Fruit fly (Drosophila melanogaster) whole organism, embryonic: ENCODE measurements around the gene peng.

ENCODE experiments used
- Aef1 ChIP-seq: fragments of 200-800 bp; sonication (Bioruptor generic); IDR thresholded peaks from 3 replicates; pipeline ENCODE4 v1.3.6; 2022; ENCODE audit warnings: missing biosample characterization, missing genetic modification characterization
- Atf6 ChIP-seq: fragments of 200-800 bp; sonication (Bioruptor generic); IDR thresholded peaks from 2 replicates; pipeline ENCODE4 v1.3.6; 2022; ENCODE audit warnings: missing biosample characterization, missing genetic modification characterization
- BtbVII ChIP-seq: fragments of 200-800 bp; sonication (Bioruptor generic); optimal IDR thresholded peaks from 3 replicates; lab custom pipeline; 2017; ENCODE audit warnings: missing biosample characterization, mild to moderate bottlenecking, missing genetic modification characterization
- Bteb2 ChIP-seq: fragments of 200-800 bp; sonication (Bioruptor generic); optimal IDR thresholded peaks from 2 replicates; lab custom pipeline; 2016; ENCODE audit warnings: missing biosample characterization, missing genetic modification characterization
- CG1024 ChIP-seq: fragments of 200-800 bp; sonication (Bioruptor generic); IDR thresholded peaks from 2 replicates; pipeline ENCODE4 v1.3.6; 2022; ENCODE audit warnings: missing biosample characterization, missing genetic modification characterization
- CG10267 ChIP-seq: fragments of 200-800 bp; sonication (Bioruptor generic); optimal IDR thresholded peaks from 2 replicates; lab custom pipeline; 2018; ENCODE audit warnings: missing biosample characterization, mild to moderate bottlenecking, missing genetic modification characterization, moderate library complexity
- CG11504 ChIP-seq: fragments of 200-800 bp; sonication (Bioruptor generic); optimal IDR thresholded peaks from 3 replicates; lab custom pipeline; 2019; ENCODE audit warnings: missing biosample characterization, mild to moderate bottlenecking, missing genetic modification characterization, moderate library complexity
- CG13424 ChIP-seq: fragments of 200-800 bp; sonication (Bioruptor generic); optimal IDR thresholded peaks from 2 replicates; lab custom pipeline; 2019; ENCODE audit warnings: missing biosample characterization, mild to moderate bottlenecking, missing genetic modification characterization, moderate library complexity
- CG15011 ChIP-seq: fragments of 200-800 bp; sonication (Bioruptor generic); optimal IDR thresholded peaks from 3 replicates; lab custom pipeline; 2018; ENCODE audit warnings: missing biosample characterization, mild to moderate bottlenecking, missing genetic modification characterization
- CG15479 ChIP-seq: fragments of 200-800 bp; sonication (Bioruptor generic); optimal IDR thresholded peaks from 3 replicates; lab custom pipeline; 2019; ENCODE audit warnings: missing biosample characterization, mild to moderate bottlenecking, missing genetic modification characterization, moderate library complexity
- CG15696 ChIP-seq: fragments of 200-800 bp; sonication (Bioruptor generic); optimal IDR thresholded peaks from 2 replicates; lab custom pipeline; 2019; ENCODE audit warnings: missing biosample characterization, mild to moderate bottlenecking, missing genetic modification characterization, moderate library complexity
- CG17328 ChIP-seq: fragments of 200-800 bp; sonication (Bioruptor generic); IDR thresholded peaks from 2 replicates; pipeline ENCODE4 v1.3.6; 2022; ENCODE audit warnings: missing biosample characterization, missing genetic modification characterization
- CG17361 ChIP-seq: fragments of 200-800 bp; sonication (Bioruptor generic); IDR thresholded peaks from 3 replicates; pipeline ENCODE4 v1.3.6; 2022; ENCODE audit warnings: missing biosample characterization, missing genetic modification characterization
- CG2199 ChIP-seq: fragments of 200-800 bp; sonication (Bioruptor generic); IDR thresholded peaks from 3 replicates; pipeline ENCODE4 v1.3.6; 2022; ENCODE audit warnings: missing biosample characterization, missing genetic modification characterization
- CG30403 ChIP-seq: fragments of 200-800 bp; sonication (Bioruptor generic); optimal IDR thresholded peaks from 3 replicates; lab custom pipeline; 2016; ENCODE audit warnings: missing biosample characterization, missing genetic modification characterization
- CG31441 ChIP-seq: fragments of 200-800 bp; sonication (Bioruptor generic); IDR thresholded peaks from 2 replicates; pipeline ENCODE4 v1.3.6; 2022; ENCODE audit warnings: missing biosample characterization, missing genetic modification characterization
- CG34422 ChIP-seq: fragments of 200-800 bp; sonication (Bioruptor generic); IDR thresholded peaks from 3 replicates; pipeline ENCODE4 v1.3.6; 2022; ENCODE audit warnings: missing biosample characterization, missing genetic modification characterization
- CG3995 ChIP-seq: fragments of 200-800 bp; sonication (Bioruptor generic); optimal IDR thresholded peaks from 3 replicates; lab custom pipeline; 2016; ENCODE audit warnings: missing biosample characterization, missing genetic modification characterization
- CG42726 ChIP-seq: fragments of 200-800 bp; sonication (Bioruptor generic); IDR thresholded peaks from 2 replicates; pipeline ENCODE4 v1.3.6; 2022; ENCODE audit warnings: missing biosample characterization, missing genetic modification characterization; ENCODE audit not compliant: partially characterized antibody
- CG4730 ChIP-seq: fragments of 200-800 bp; sonication (Bioruptor generic); IDR thresholded peaks from 2 replicates; pipeline ENCODE4 v1.3.6; 2022; ENCODE audit warnings: missing biosample characterization, missing genetic modification characterization
- CG5953 ChIP-seq: fragments of 200-800 bp; sonication (Bioruptor generic); IDR thresholded peaks from 2 replicates; pipeline ENCODE4 v1.3.6; 2022; ENCODE audit warnings: missing biosample characterization, missing genetic modification characterization
- CG6683 ChIP-seq: fragments of 200-800 bp; sonication (Bioruptor generic); optimal IDR thresholded peaks from 2 replicates; lab custom pipeline; 2017; ENCODE audit warnings: missing biosample characterization, mild to moderate bottlenecking, missing genetic modification characterization, missing genetic modification reagents
- CG6689 ChIP-seq: fragments of 200-800 bp; sonication (Bioruptor generic); IDR thresholded peaks from 2 replicates; pipeline ENCODE4 v1.3.6; 2022; ENCODE audit warnings: missing biosample characterization, missing genetic modification characterization
- CG7556 ChIP-seq: fragments of 200-800 bp; sonication (Bioruptor generic); optimal IDR thresholded peaks from 2 replicates; lab custom pipeline; 2017; ENCODE audit warnings: missing biosample characterization, mild to moderate bottlenecking, missing genetic modification characterization
- CG7963 ChIP-seq: fragments of 200-800 bp; sonication (Bioruptor generic); IDR thresholded peaks from 3 replicates; pipeline ENCODE4 v1.3.6; 2022; ENCODE audit warnings: missing biosample characterization, missing genetic modification characterization; ENCODE audit not compliant: partially characterized antibody
- CG9215 ChIP-seq: fragments of 200-800 bp; sonication (Bioruptor generic); IDR thresholded peaks from 2 replicates; pipeline ENCODE4 v1.3.6; 2022; ENCODE audit warnings: missing biosample characterization, missing genetic modification characterization
- Camta ChIP-seq: fragments of 200-800 bp; sonication (Bioruptor generic); optimal IDR thresholded peaks from 2 replicates; lab custom pipeline; 2016; ENCODE audit warnings: missing biosample characterization, missing genetic modification characterization
- Elba2 ChIP-seq: fragments of 200-800 bp; sonication (Bioruptor generic); optimal IDR thresholded peaks from 3 replicates; lab custom pipeline; 2016; ENCODE audit warnings: missing biosample characterization, missing genetic modification characterization
- Fer1 ChIP-seq: fragments of 200-800 bp; sonication (Bioruptor generic); optimal IDR thresholded peaks from 2 replicates; lab custom pipeline; 2017; ENCODE audit warnings: missing biosample characterization, mild to moderate bottlenecking, missing genetic modification characterization
- Fer2 ChIP-seq: fragments of 200-800 bp; sonication (Bioruptor generic); optimal IDR thresholded peaks from 2 replicates; lab custom pipeline; 2018; ENCODE audit warnings: missing biosample characterization, mild to moderate bottlenecking, missing genetic modification characterization, moderate library complexity
- HmgZ ChIP-seq: fragments of 200-800 bp; sonication (Bioruptor generic); optimal IDR thresholded peaks from 2 replicates; lab custom pipeline; 2018; ENCODE audit warnings: missing biosample characterization, mild to moderate bottlenecking, missing genetic modification characterization
- Max ChIP-seq: fragments of 200-800 bp; sonication (Bioruptor generic); optimal IDR thresholded peaks from 2 replicates; lab custom pipeline; 2016; ENCODE audit warnings: missing biosample characterization, mild to moderate bottlenecking, missing genetic modification characterization
- NC2β ChIP-seq: fragments of 200-800 bp; sonication (Bioruptor generic); optimal IDR thresholded peaks from 2 replicates; lab custom pipeline; 2016; ENCODE audit warnings: missing biosample characterization, missing genetic modification characterization
- Poxn ChIP-seq: fragments of 200-800 bp; sonication (Bioruptor generic); IDR thresholded peaks from 2 replicates; pipeline ENCODE4 v1.3.6; 2022; ENCODE audit warnings: missing biosample characterization, missing genetic modification characterization
- Scr ChIP-seq: fragments of 200-800 bp; sonication (Bioruptor generic); IDR thresholded peaks from 2 replicates; pipeline ENCODE4 v1.3.6; 2022; ENCODE audit warnings: missing biosample characterization, missing genetic modification characterization; ENCODE audit not compliant: partially characterized antibody
- Sox100B ChIP-seq: fragments of 200-800 bp; sonication (Bioruptor generic); optimal IDR thresholded peaks from 3 replicates; lab custom pipeline; 2018; ENCODE audit warnings: missing biosample characterization, mild to moderate bottlenecking, missing genetic modification characterization
- Taf1 ChIP-seq: fragments of 200-800 bp; sonication (Bioruptor generic); IDR thresholded peaks from 2 replicates; pipeline ENCODE4 v1.3.6; 2022; ENCODE audit warnings: missing biosample characterization, missing genetic modification characterization
- al ChIP-seq: fragments of 200-800 bp; sonication (Bioruptor generic); IDR thresholded peaks from 2 replicates; pipeline ENCODE4 v1.3.6; 2022; ENCODE audit warnings: missing biosample characterization, missing genetic modification characterization
- bcd ChIP-seq: fragments of 200-800 bp; sonication (Bioruptor generic); optimal IDR thresholded peaks from 2 replicates; lab custom pipeline; 2017; ENCODE audit warnings: missing biosample characterization, mild to moderate bottlenecking, missing genetic modification characterization
- crol ChIP-seq: fragments of 200-800 bp; sonication (Bioruptor generic); IDR thresholded peaks from 2 replicates; pipeline ENCODE4 v1.3.6; 2022; ENCODE audit warnings: missing biosample characterization, missing genetic modification characterization
- en ChIP-seq: fragments of 200-800 bp; sonication (Bioruptor generic); optimal IDR thresholded peaks from 2 replicates; lab custom pipeline; 2016; ENCODE audit warnings: missing biosample characterization, missing genetic modification characterization
- gem ChIP-seq: fragments of 200-800 bp; sonication (Bioruptor generic); optimal IDR thresholded peaks from 2 replicates; lab custom pipeline; 2019; ENCODE audit warnings: missing biosample characterization, mild to moderate bottlenecking, missing genetic modification characterization, moderate library complexity
- gsb ChIP-seq: fragments of 200-800 bp; sonication (Bioruptor generic); IDR thresholded peaks from 2 replicates; pipeline ENCODE4 v1.3.6; 2022; ENCODE audit warnings: missing biosample characterization, missing genetic modification characterization
- h ChIP-seq: fragments of >200 bp; optimal IDR thresholded peaks from 2 replicates; lab custom pipeline; 2017
- insv ChIP-seq, 2 experiments: fragments of 200-800 bp; sonication (Bioruptor generic); optimal IDR thresholded peaks; 3 replicates each; lab custom pipeline; 2016 to 2018; ENCODE audit warnings: missing biosample characterization in 2 of 2, missing genetic modification characterization in 2 of 2
- inv ChIP-seq: fragments of 200-800 bp; sonication (Bioruptor generic); IDR thresholded peaks from 2 replicates; pipeline ENCODE4 v1.3.6; 2022; ENCODE audit warnings: missing biosample characterization, missing genetic modification characterization; ENCODE audit not compliant: partially characterized antibody
- lab ChIP-seq: fragments of 200-800 bp; sonication (Bioruptor generic); optimal IDR thresholded peaks from 3 replicates; lab custom pipeline; 2017; ENCODE audit warnings: missing biosample characterization, missing genetic modification characterization, mild to moderate bottlenecking, moderate library complexity, missing genetic modification reagents
- maf-S ChIP-seq: fragments of 200-800 bp; sonication (Bioruptor generic); optimal IDR thresholded peaks from 2 replicates; lab custom pipeline; 2016; ENCODE audit warnings: missing biosample characterization, missing genetic modification characterization
- oc ChIP-seq: fragments of 200-800 bp; sonication (Bioruptor generic); optimal IDR thresholded peaks from 2 replicates; lab custom pipeline; 2018; ENCODE audit warnings: missing biosample characterization, mild to moderate bottlenecking, missing genetic modification characterization, moderate library complexity
- row ChIP-seq: fragments of 200-800 bp; sonication (Bioruptor generic); IDR thresholded peaks from 3 replicates; pipeline ENCODE4 v1.3.6; 2022; ENCODE audit warnings: missing biosample characterization, missing genetic modification characterization

The peng gene

DNA sequence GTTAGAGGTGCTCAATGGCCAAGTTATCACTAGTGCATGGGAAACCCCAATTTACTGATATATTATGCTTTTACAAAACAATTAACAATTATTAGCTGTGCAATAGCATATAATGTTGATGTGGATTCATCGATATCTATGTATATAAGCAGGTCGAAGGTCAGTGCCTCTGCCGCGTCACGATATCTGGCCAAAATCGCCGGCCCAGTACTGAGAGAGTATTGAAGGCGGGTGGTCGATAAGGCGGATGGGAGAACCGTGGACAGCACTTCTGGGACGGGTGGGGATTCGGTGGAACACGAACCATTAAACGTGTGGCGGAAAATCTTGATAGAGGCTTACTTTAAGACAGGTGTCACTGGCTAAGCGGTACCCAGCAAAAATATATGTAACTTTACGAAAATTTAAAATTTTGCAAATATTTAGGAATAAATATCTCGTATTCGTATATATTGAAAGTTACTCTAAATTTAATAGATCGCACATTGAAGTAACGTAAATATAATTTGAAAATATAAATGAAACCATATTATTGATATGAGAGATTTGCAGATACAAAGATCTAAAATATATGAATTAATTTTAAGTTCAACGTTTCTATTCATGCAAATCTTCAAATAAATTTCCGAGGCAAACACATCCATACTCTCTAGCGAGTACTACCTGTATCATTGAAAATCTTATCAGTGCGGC, 27.2 kb downstream of the peng start (continued):
- TF ChIP-seq CG2199 (GFP tag; lab: Robert Waterston, UW) (no peak), Aef1 (GFP tag; lab: Robert Waterston, UW) (0 out of 3 replicates have a peak, but pooled peaks have one; percentile 27), HmgZ (tag; lab: Kevin White, UChicago) (peak; percentile 3), CG10267 (peak; percentile 56), inv (GFP tag; lab: Robert Waterston, UW) (no peak), Fer2 (peak; percentile 44), oc (tag; lab: Kevin White, UChicago) (no peak), CG6689 (GFP tag; lab: Robert Waterston, UW) (peak; percentile 46), en (GFP tag; lab: Kevin White, UChicago) (no peak), CG31441 (GFP tag; lab: Robert Waterston, UW) (peak; percentile 81), CG15696 (tag; lab: Kevin White, UChicago) (peak; percentile 40), CG17328 (GFP tag; lab: Robert Waterston, UW) (no peak), Bteb2 (GFP tag; lab: Kevin White, UChicago) (no peak), CG3995 (GFP tag; lab: Kevin White, UChicago) (peak; percentile 17), Fer1 (GFP tag; lab: Kevin White, UChicago) (peak; percentile 82), CG9215 (GFP tag; lab: Robert Waterston, UW) (peak; percentile 53), CG11504 (tag; lab: Kevin White, UChicago) (no peak), Max (GFP tag; lab: Kevin White, UChicago) (peak; percentile 31), CG6683 (GFP tag; lab: Kevin White, UChicago) (peak; percentile 66), h (lab: Kevin White, UChicago) (no peak), Taf1 (GFP tag; lab: Robert Waterston, UW) (no peak), crol (GFP tag; lab: Robert Waterston, UW) (peak; percentile 43), row (GFP tag; lab: Robert Waterston, UW) (peak; percentile 46; the same call in 2 of the 3 replicates), CG15011 (peak; percentile 56), bcd (GFP tag; lab: Kevin White, UChicago) (peak; percentile 47), CG7963 (no peak), CG30403 (GFP tag; lab: Kevin White, UChicago) (peak; percentile 12), Scr (GFP tag; lab: Robert Waterston, UW) (no peak), CG4730 (GFP tag; lab: Robert Waterston, UW) (peak; percentile 29; the same call in 1 of the 2 replicates), maf-S (GFP tag; lab: Kevin White, UChicago) (no peak), gsb (GFP tag; lab: Robert Waterston, UW) (no peak), Poxn (no peak), gem (peak; percentile 4), Atf6 (peak; percentile 47; the same call in 1 of the 2 replicates), Sox100B (GFP tag; lab: Kevin White, UChicago) (peak; percentile 81), Camta (GFP tag; lab: Kevin White, UChicago) (no peak), CG1024 (GFP tag; lab: Robert Waterston, UW) (no peak), CG5953 (GFP tag; lab: Robert Waterston, UW) (no peak), CG7556 (GFP tag; lab: Kevin White, UChicago) (no peak), CG13424 (tag; lab: Kevin White, UChicago) (peak; percentile 79), CG42726 (GFP tag; lab: Robert Waterston, UW) (no peak), lab (GFP tag; lab: Kevin White, UChicago) (peak; percentile 71), NC2β (GFP tag; lab: Kevin White, UChicago) (no peak), insv (GFP tag; optimal IDR thresholded peaks at IDR 0.05; lab: Kevin White, UChicago) (no peak), CG15479 (GFP tag; lab: Kevin White, UChicago) (no peak), BtbVII (GFP tag; lab: Kevin White, UChicago) (peak; percentile 51), Elba2 (GFP tag; lab: Kevin White, UChicago) (no peak), CG17361 (GFP tag; lab: Robert Waterston, UW) (peak; percentile 88), CG34422 (GFP tag; lab: Robert Waterston, UW) (peak; percentile 23; the same call in 1 of the 3 replicates), al (GFP tag; lab: Robert Waterston, UW) (peak; percentile 7; the same call in 1 of the 2 replicates)
